Worm (Caenorhabditis elegans) whole organism, L4 larva: ENCODE data around the gene frm-3.

Experiments
- F10B5.3 ChIP-seq: sonication (generic microtip); optimal IDR thresholded peaks from 2 replicates; lab custom pipeline; 2016; ENCODE audit warnings: mild to moderate bottlenecking, missing genetic modification characterization, missing compliant biosample characterization
- F37D6.2 ChIP-seq: sonication (generic microtip); optimal IDR thresholded peaks from 2 replicates; lab custom pipeline; 2016; ENCODE audit warnings: mild to moderate bottlenecking, missing genetic modification characterization, missing compliant biosample characterization
- F44E2.7 ChIP-seq: fragments of 200-800 bp; sonication (Bioruptor generic); IDR thresholded peaks from 2 replicates; pipeline ENCODE4 v2.1.2; 2022; ENCODE audit warnings: missing genetic modification characterization, missing compliant biosample characterization
- T26A8.4 ChIP-seq: fragments of 200-800 bp; sonication (Bioruptor generic); IDR thresholded peaks from 2 replicates; pipeline ENCODE4 v1.3.6; 2022; ENCODE audit warnings: missing genetic modification characterization, missing compliant biosample characterization
- Y75B8A.6 ChIP-seq: fragments of 200-800 bp; sonication (Bioruptor generic); IDR thresholded peaks from 2 replicates; pipeline ENCODE4 v1.3.6; 2022; ENCODE audit warnings: missing genetic modification reagents, missing genetic modification characterization, missing compliant biosample characterization
- ZK337.2 ChIP-seq: fragments of 200-800 bp; sonication (Bioruptor generic); IDR thresholded peaks from 2 replicates; pipeline ENCODE4 v1.3.6; 2022; ENCODE audit warnings: missing genetic modification reagents, missing genetic modification characterization, missing compliant biosample characterization
- aha-1 ChIP-seq: fragments of 150-350 bp; peaks from one replicate; lab custom pipeline; 2014; ENCODE audit warnings: missing biosample characterization, missing genetic modification characterization
- aly-2 ChIP-seq: sonication (generic microtip); optimal IDR thresholded peaks from 2 replicates; lab custom pipeline; 2018; ENCODE audit warnings: missing biosample characterization, missing genetic modification characterization
- ceh-32 ChIP-seq: sonication (generic microtip); optimal IDR thresholded peaks from 2 replicates; lab custom pipeline; 2016; ENCODE audit warnings: mild to moderate bottlenecking, missing genetic modification characterization, missing compliant biosample characterization; ENCODE audit not compliant: poor library complexity
- ceh-44 ChIP-seq: fragments of 200-800 bp; sonication (Bioruptor generic); IDR thresholded peaks from 2 replicates; pipeline ENCODE4 v1.3.6; 2022; ENCODE audit warnings: missing genetic modification reagents, missing genetic modification characterization, missing compliant biosample characterization
- daf-12 ChIP-seq: fragments of 150-350 bp; optimal IDR thresholded peaks from 2 replicates; lab custom pipeline; 2014; ENCODE audit warnings: missing biosample characterization, missing genetic modification reagents, missing genetic modification characterization
- dmd-9 ChIP-seq: fragments of 200-800 bp; sonication (Bioruptor generic); IDR thresholded peaks from 2 replicates; pipeline ENCODE4 v1.3.6; 2022; ENCODE audit warnings: missing genetic modification reagents, missing genetic modification characterization, missing compliant biosample characterization
- dve-1 ChIP-seq: sonication (generic microtip); optimal IDR thresholded peaks from 2 replicates; lab custom pipeline; 2017; ENCODE audit warnings: antibody characterized with exemption, mild to moderate bottlenecking, missing genetic modification characterization, missing compliant biosample characterization; ENCODE audit not compliant: insufficient read depth
- egl-27 ChIP-seq: sonication (generic microtip); optimal IDR thresholded peaks from 3 replicates; lab custom pipeline; 2017; ENCODE audit warnings: missing biosample characterization, missing genetic modification reagents, missing genetic modification characterization
- fos-1 ChIP-seq: fragments of 150-350 bp; optimal IDR thresholded peaks from 2 replicates; lab custom pipeline; 2014; ENCODE audit warnings: missing biosample characterization, missing genetic modification characterization
- gei-8 ChIP-seq: fragments of 200-800 bp; sonication (Bioruptor generic); optimal IDR thresholded peaks from 2 replicates; lab custom pipeline; 2018; ENCODE audit warnings: mild to moderate bottlenecking, missing genetic modification characterization, missing compliant biosample characterization
- hmg-1.1 ChIP-seq: fragments of 200-800 bp; sonication (Bioruptor generic); IDR thresholded peaks from 2 replicates; pipeline ENCODE4 v1.3.6; 2022; ENCODE audit warnings: missing genetic modification reagents, missing genetic modification characterization, missing compliant biosample characterization
- lin-13 ChIP-seq: fragments of 150-350 bp; optimal IDR thresholded peaks from 2 replicates; lab custom pipeline; 2014; ENCODE audit warnings: missing biosample characterization, missing genetic modification reagents, missing genetic modification characterization
- lin-38 ChIP-seq: fragments of 200-800 bp; sonication (Bioruptor generic); IDR thresholded peaks from 2 replicates; pipeline ENCODE4 v1.3.6; 2022; ENCODE audit warnings: missing genetic modification reagents, missing genetic modification characterization, missing compliant biosample characterization
- lir-3 ChIP-seq: sonication (generic microtip); optimal IDR thresholded peaks from 2 replicates; lab custom pipeline; 2016; ENCODE audit warnings: mild to moderate bottlenecking, missing genetic modification characterization, missing compliant biosample characterization
- lsy-2 ChIP-seq, 2 experiments: fragments of 150-350 bp in 1 of 2; sonication (generic microtip) in 1 of 2; optimal IDR thresholded peaks; 2 replicates each; lab custom pipeline; 2014 to 2017; ENCODE audit warnings: missing biosample characterization in 2 of 2, missing genetic modification characterization in 2 of 2
- madf-5 ChIP-seq, 2 experiments: fragments of 200-800 bp; sonication (Bioruptor generic); IDR thresholded peaks; 2 replicates each; pipeline ENCODE4 v1.3.6; 2022; ENCODE audit warnings: missing compliant biosample characterization in 2 of 2, missing genetic modification characterization in 2 of 2
- mep-1 ChIP-seq: fragments of 150-350 bp; sonication (generic microtip); optimal IDR thresholded peaks from 3 replicates; lab custom pipeline; 2014; ENCODE audit warnings: missing biosample characterization, missing genetic modification characterization
- nhr-11 ChIP-seq: fragments of 150-350 bp; optimal IDR thresholded peaks from 2 replicates; lab custom pipeline; 2014; ENCODE audit warnings: missing biosample characterization, missing genetic modification characterization
- nhr-111 ChIP-seq: fragments of 200-800 bp; sonication (Bioruptor generic); optimal IDR thresholded peaks from 2 replicates; lab custom pipeline; 2018; ENCODE audit warnings: mild to moderate bottlenecking, missing genetic modification characterization, missing compliant biosample characterization
- nhr-25 ChIP-seq: sonication (generic microtip); optimal IDR thresholded peaks from 2 replicates; lab custom pipeline; 2017; ENCODE audit warnings: missing genetic modification characterization, mild to moderate bottlenecking, missing compliant biosample characterization, antibody characterized with exemption, moderate library complexity, borderline replicate concordance; ENCODE audit not compliant: insufficient read depth
- nhr-28 ChIP-seq: fragments of 150-350 bp; optimal IDR thresholded peaks from 2 replicates; lab custom pipeline; 2014; ENCODE audit warnings: missing biosample characterization, missing genetic modification characterization
- nhr-48 ChIP-seq: sonication (generic microtip); optimal IDR thresholded peaks from 2 replicates; lab custom pipeline; 2016; ENCODE audit warnings: mild to moderate bottlenecking, missing genetic modification characterization, missing compliant biosample characterization
- nhr-76 ChIP-seq: fragments of 150-350 bp; optimal IDR thresholded peaks from 2 replicates; lab custom pipeline; 2014; ENCODE audit warnings: missing biosample characterization, missing genetic modification characterization
- nhr-77 ChIP-seq: fragments of 150-350 bp; optimal IDR thresholded peaks from 2 replicates; lab custom pipeline; 2014; ENCODE audit warnings: missing biosample characterization, missing genetic modification characterization
- saeg-2 ChIP-seq: fragments of 200-800 bp; sonication (Bioruptor generic); IDR thresholded peaks from 2 replicates; pipeline ENCODE4 v1.3.6; 2022; ENCODE audit warnings: missing genetic modification reagents, missing genetic modification characterization, missing compliant biosample characterization
- sdz-12 ChIP-seq: fragments of 200-800 bp; sonication (Bioruptor generic); optimal IDR thresholded peaks from 2 replicates; lab custom pipeline; 2018; ENCODE audit warnings: mild to moderate bottlenecking, missing genetic modification characterization, missing compliant biosample characterization
- set-16 ChIP-seq: fragments of 200-800 bp; sonication (Bioruptor generic); IDR thresholded peaks from 2 replicates; pipeline ENCODE4 v1.3.6; 2022; ENCODE audit warnings: missing genetic modification reagents, missing genetic modification characterization, missing compliant biosample characterization
- skn-1 ChIP-seq: fragments of 150-350 bp; optimal IDR thresholded peaks from 2 replicates; lab custom pipeline; 2014; ENCODE audit warnings: missing biosample characterization, missing genetic modification characterization
- spr-1 ChIP-seq: sonication (generic microtip); optimal IDR thresholded peaks from 2 replicates; lab custom pipeline; 2016; ENCODE audit warnings: mild to moderate bottlenecking, missing genetic modification characterization, missing compliant biosample characterization
- tag-97 ChIP-seq: fragments of 200-800 bp; sonication (Bioruptor generic); IDR thresholded peaks from 2 replicates; pipeline ENCODE4 v1.3.6; 2022; ENCODE audit warnings: missing genetic modification characterization, missing compliant biosample characterization
- unc-62 ChIP-seq, 3 experiments: fragments of 150-350 bp in 1 of 3; sonication (generic microtip); optimal IDR thresholded peaks in 2 of 3; peaks in 1 of 3; 1 replicate in 1 of 3; 2 replicates in 2 of 3; lab custom pipeline; 2014 to 2017; ENCODE audit warnings: missing biosample characterization in 3 of 3, missing genetic modification characterization in 3 of 3, missing genetic modification reagents in 3 of 3, missing genotype in 1 of 3
- zfp-2 ChIP-seq: sonication (generic microtip); optimal IDR thresholded peaks from 2 replicates; lab custom pipeline; 2016; ENCODE audit warnings: mild to moderate bottlenecking, missing genetic modification characterization, missing compliant biosample characterization
- zfp-3 ChIP-seq: fragments of 200-800 bp; sonication (Bioruptor generic); conservative IDR thresholded peaks from 2 replicates; pipeline ENCODE4 v1.3.6; 2022; ENCODE audit warnings: missing genetic modification reagents, missing genetic modification characterization, missing compliant biosample characterization

Gene frm-3

ce11 chrX:11592539-11592938 is 20.2 kb downstream of the frm-3 start:
- no peak for TF ChIP-seq unc-62 (GFP tag; optimal IDR thresholded peaks at IDR 0.05 in 1 of 2; lab: Kevin White, UChicago)
- no peak for TF ChIP-seq unc-62 (tag; optimal IDR thresholded peaks at IDR 0.05; lab: Kevin White, UChicago)
- no peak for TF ChIP-seq fos-1
- no peak for TF ChIP-seq nhr-111 (GFP tag; lab: Kevin White, UChicago)
- TF ChIP-seq dmd-9 (GFP tag; lab: Robert Waterston, UW): no peak
- no peak for TF ChIP-seq F37D6.2 (tag; lab: Kevin White, UChicago)
- TF ChIP-seq hmg-1.1: no peak
- no peak for TF ChIP-seq zfp-2 (tag; lab: Kevin White, UChicago)
- TF ChIP-seq nhr-77 (tag; lab: Kevin White, UChicago): no peak
- TF ChIP-seq aly-2: no peak
- TF ChIP-seq saeg-2 (GFP tag; lab: Robert Waterston, UW): no peak
- TF ChIP-seq dve-1 (tag; lab: Kevin White, UChicago): no peak

ce11 chrX:11596876-11597275 is 24.6 kb downstream of the frm-3 start:
- TF ChIP-seq ceh-32 (tag; lab: Kevin White, UChicago) (no peak), aha-1 (tag; lab: Kevin White, UChicago) (peak; percentile 5), daf-12 (tag; lab: Kevin White, UChicago) (no peak)
- TF ChIP-seq, all 104 proteins: peak for 1

- TF ChIP-seq spr-1 (tag; lab: Kevin White, UChicago): no peak
- TF ChIP-seq gei-8 (GFP tag; lab: Kevin White, UChicago): no peak
- no peak for TF ChIP-seq nhr-25 (tag; lab: Kevin White, UChicago)
- no peak for TF ChIP-seq nhr-76 (tag; lab: Kevin White, UChicago)
- no peak for TF ChIP-seq lin-13 (GFP tag; lab: Kevin White, UChicago)
These were observed 26.5 kb downstream of the frm-3 start for ce11 chrX:11598839-11599238.

- TF ChIP-seq lir-3 (tag; lab: Kevin White, UChicago) (no peak), madf-5 (GFP tag; IDR thresholded peaks at IDR 0.05; lab: Robert Waterston, UW) (no peak), hmg-1.1 (0 out of 2 replicates have a peak, but pooled peaks have one; percentile 19), unc-62 (GFP tag; optimal IDR thresholded peaks at IDR 0.05 in 1 of 2; lab: Kevin White, UChicago) (peak in 1 of 2 experiments; percentile 91), unc-62 (tag; optimal IDR thresholded peaks at IDR 0.05; lab: Kevin White, UChicago) (no peak)
- TF ChIP-seq, all 104 proteins: peak for 2
These were observed 28.3 kb downstream of the frm-3 start for ce11 chrX:11600488-11601106.

ce11 chrX:11603234-11604108 is 31.2 kb downstream of the frm-3 start:
- TF ChIP-seq ceh-44 (no peak), lin-38 (GFP tag; lab: Robert Waterston, UW) (peak; percentile 48), fos-1 (peak; percentile 61), F44E2.7 (GFP tag; lab: Robert Waterston, UW) (no peak), nhr-48 (tag; lab: Kevin White, UChicago) (peak; percentile 36), Y75B8A.6 (GFP tag; lab: Robert Waterston, UW) (no peak), F37D6.2 (tag; lab: Kevin White, UChicago) (peak; percentile 55), zfp-3 (GFP tag; lab: Robert Waterston, UW) (peak; percentile 87), F10B5.3 (tag; lab: Kevin White, UChicago) (peak; percentile 52), mep-1 (tag; lab: Kevin White, UChicago) (peak; percentile 94), lsy-2 (tag; optimal IDR thresholded peaks at IDR 0.05; lab: Kevin White, UChicago) (peak; percentile 66 to 87), sdz-12 (GFP tag; lab: Kevin White, UChicago) (peak; percentile 50), spr-1 (tag; lab: Kevin White, UChicago) (peak; percentile 64), tag-97 (GFP tag; lab: Robert Waterston, UW) (0 out of 2 replicates have a peak, but pooled peaks have one; percentile 29), set-16 (GFP tag; lab: Robert Waterston, UW) (0 out of 2 replicates have a peak, but pooled peaks have one; percentile 14), nhr-111 (GFP tag; lab: Kevin White, UChicago) (peak; percentile 54), skn-1 (peak; percentile 44), nhr-28 (tag; lab: Kevin White, UChicago) (no peak), lir-3 (tag; lab: Kevin White, UChicago) (no peak), zfp-2 (tag; lab: Kevin White, UChicago) (peak; percentile 25), nhr-11 (tag; lab: Kevin White, UChicago) (peak; percentile 40), egl-27 (tag; lab: Kevin White, UChicago) (no peak), T26A8.4 (GFP tag; lab: Robert Waterston, UW) (peak; percentile 92), madf-5 (GFP tag; IDR thresholded peaks at IDR 0.05; lab: Robert Waterston, UW) (no peak), ZK337.2 (GFP tag; lab: Robert Waterston, UW) (0 out of 2 replicates have a peak, but pooled peaks have one; percentile 1)
